Worm (Caenorhabditis elegans) whole organism, L2 larva: ENCODE results near the gene swsn-4.

Source experiments
- ama-1 ChIP-seq: fragments of 150-350 bp; optimal IDR thresholded peaks from 2 replicates; lab custom pipeline; 2018; ENCODE audit warnings: inconsistent platforms
- egl-27 ChIP-seq: sonication (generic microtip); optimal IDR thresholded peaks from 3 replicates; lab custom pipeline; 2017; ENCODE audit warnings: missing biosample characterization, missing genetic modification reagents, missing genetic modification characterization
- elt-3 ChIP-seq: sonication (generic microtip); optimal IDR thresholded peaks from 2 replicates; lab custom pipeline; 2017; ENCODE audit warnings: missing biosample characterization, missing genetic modification characterization
- nhr-11 ChIP-seq: fragments of 150-350 bp; optimal IDR thresholded peaks from 2 replicates; lab custom pipeline; 2014; ENCODE audit warnings: missing biosample characterization, missing genetic modification characterization
- nhr-12 ChIP-seq: fragments of 150-350 bp; optimal IDR thresholded peaks from 2 replicates; lab custom pipeline; 2014; ENCODE audit warnings: missing biosample characterization, missing genetic modification characterization
- nhr-23 ChIP-seq: fragments of 150-350 bp; optimal IDR thresholded peaks from 2 replicates; lab custom pipeline; 2014; ENCODE audit warnings: missing biosample characterization, missing genetic modification reagents, missing genetic modification characterization
- peb-1 ChIP-seq: fragments of 150-350 bp; optimal IDR thresholded peaks from 2 replicates; lab custom pipeline; 2014; ENCODE audit warnings: missing biosample characterization, missing genetic modification characterization
- snpc-4 ChIP-seq: fragments of 150-350 bp; optimal IDR thresholded peaks from 2 replicates; lab custom pipeline; 2014; ENCODE audit warnings: missing biosample characterization, missing genetic modification characterization
- unc-62 ChIP-seq: fragments of 150-350 bp; optimal IDR thresholded peaks from 2 replicates; lab custom pipeline; 2014; ENCODE audit warnings: missing biosample characterization, missing genetic modification reagents, missing genetic modification characterization
- zag-1 ChIP-seq: fragments of 150-350 bp; optimal IDR thresholded peaks from 2 replicates; lab custom pipeline; 2014; ENCODE audit warnings: missing biosample characterization, missing genetic modification characterization
- ztf-11 ChIP-seq: sonication (generic microtip); optimal IDR thresholded peaks from 2 replicates; lab custom pipeline; 2017; ENCODE audit warnings: missing biosample characterization, missing genetic modification characterization
- ztf-4 ChIP-seq: fragments of 150-350 bp; optimal IDR thresholded peaks from 2 replicates; lab custom pipeline; 2014; ENCODE audit warnings: missing biosample characterization, missing genetic modification characterization

DNA sequence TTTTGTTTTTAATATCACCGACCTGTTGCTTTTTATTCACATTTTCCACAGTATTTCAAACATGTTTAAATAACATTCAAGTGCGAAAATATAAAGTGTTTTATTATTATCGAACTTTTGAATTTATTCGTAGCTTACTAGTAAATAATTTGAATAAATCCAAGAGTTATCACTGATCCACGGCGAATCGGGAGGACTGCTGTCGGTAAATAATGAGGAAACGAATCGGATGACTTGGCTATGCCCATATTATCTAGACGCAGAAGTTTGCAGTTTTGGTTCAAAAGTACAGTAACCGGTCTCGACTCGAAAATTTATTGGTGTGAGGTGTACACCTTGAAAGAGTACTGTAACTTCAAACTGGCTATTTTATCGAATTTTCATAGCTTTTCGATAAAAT is 30.7 kb downstream of the swsn-4 start:
- TF ChIP-seq ama-1 (lab: Kevin White, UChicago): no peak
- no peak for TF ChIP-seq snpc-4 (tag; lab: Kevin White, UChicago)
- no peak for TF ChIP-seq nhr-23 (tag; lab: Kevin White, UChicago)
- TF ChIP-seq ztf-4: no peak
- TF ChIP-seq unc-62 (GFP tag; lab: Kevin White, UChicago): no peak
- TF ChIP-seq nhr-11: no peak
- no peak for TF ChIP-seq peb-1 (tag; lab: Kevin White, UChicago)
- no peak for TF ChIP-seq nhr-12 (tag; lab: Kevin White, UChicago)
- no peak for TF ChIP-seq egl-27 (tag; lab: Kevin White, UChicago)
- TF ChIP-seq zag-1 (tag; lab: Kevin White, UChicago): no peak
- no peak for TF ChIP-seq elt-3
- no peak for TF ChIP-seq ztf-11 (tag; lab: Kevin White, UChicago)
